Worm (Caenorhabditis elegans) whole organism, L1 larva: ENCODE results near the gene hmg-4.

ENCODE experiments used
- C04F5.9 ChIP-seq: sonication (generic microtip); optimal IDR thresholded peaks from 2 replicates; lab custom pipeline; 2016; ENCODE audit warnings: missing genetic modification characterization, missing compliant biosample characterization
- C16A3.4 ChIP-seq: fragments of 150-350 bp; optimal IDR thresholded peaks from 2 replicates; lab custom pipeline; 2014; ENCODE audit warnings: missing biosample characterization, missing genetic modification characterization
- F16B12.6 ChIP-seq: fragments of 150-350 bp; optimal IDR thresholded peaks from 2 replicates; lab custom pipeline; 2014; ENCODE audit warnings: missing biosample characterization, missing genetic modification characterization
- aha-1 ChIP-seq: fragments of 150-350 bp; optimal IDR thresholded peaks from 2 replicates; lab custom pipeline; 2014; ENCODE audit warnings: missing biosample characterization, missing genetic modification characterization
- aly-2 ChIP-seq: fragments of 150-350 bp; optimal IDR thresholded peaks from 2 replicates; lab custom pipeline; 2014; ENCODE audit warnings: missing biosample characterization, missing genetic modification characterization
- ceh-63 ChIP-seq: fragments of 200-800 bp; sonication (Bioruptor generic); optimal IDR thresholded peaks from 2 replicates; lab custom pipeline; 2018; ENCODE audit warnings: mild to moderate bottlenecking, missing genetic modification characterization, missing compliant biosample characterization
- ceh-8 ChIP-seq: fragments of 200-800 bp; sonication (Bioruptor generic); optimal IDR thresholded peaks from 2 replicates; lab custom pipeline; 2018; ENCODE audit warnings: mild to moderate bottlenecking, missing genetic modification characterization, moderate library complexity, missing compliant biosample characterization
- ceh-82 ChIP-seq, 3 experiments: fragments of 150-350 bp in 1 of 3; sonication (generic microtip) in 2 of 3; optimal IDR thresholded peaks; 2 replicates each; lab custom pipeline; 2014 to 2017; ENCODE audit warnings: missing biosample characterization in 3 of 3, missing genetic modification characterization in 3 of 3
- ceh-88 ChIP-seq: fragments of 200-800 bp; sonication (Bioruptor generic); IDR thresholded peaks from 2 replicates; pipeline ENCODE4 v1.3.6; 2022; ENCODE audit warnings: missing genetic modification characterization, missing compliant biosample characterization
- ceh-90 ChIP-seq: sonication (generic microtip); optimal IDR thresholded peaks from 2 replicates; lab custom pipeline; 2016; ENCODE audit warnings: missing genetic modification characterization, missing compliant biosample characterization
- ces-1 ChIP-seq: fragments of 150-350 bp; optimal IDR thresholded peaks from 2 replicates; lab custom pipeline; 2014; ENCODE audit warnings: missing biosample characterization, missing genetic modification reagents, missing genetic modification characterization
- dsc-1 ChIP-seq: sonication (generic microtip); optimal IDR thresholded peaks from 2 replicates; lab custom pipeline; 2016; ENCODE audit warnings: mild to moderate bottlenecking, missing genetic modification characterization, missing compliant biosample characterization
- efl-1 ChIP-seq, 4 experiments: fragments of 150-350 bp; optimal IDR thresholded peaks in 3 of 4; peaks in 1 of 4; 1 replicate in 1 of 4; 2 replicates in 3 of 4; lab custom pipeline; 2014; ENCODE audit warnings: missing biosample characterization in 2 of 4, missing genetic modification characterization in 2 of 4, missing genetic modification reagents in 2 of 4
- egl-27 ChIP-seq, 2 experiments: fragments of 150-350 bp in 1 of 2; sonication (generic microtip); optimal IDR thresholded peaks; 3 replicates each; lab custom pipeline; 2017 to 2018; ENCODE audit warnings: missing biosample characterization in 2 of 2, missing genetic modification characterization in 2 of 2, missing genetic modification reagents in 2 of 2
- elt-2 ChIP-seq: sonication (generic microtip); optimal IDR thresholded peaks from 2 replicates; lab custom pipeline; 2016; ENCODE audit warnings: missing genetic modification characterization, mild to moderate bottlenecking, inconsistent platforms, missing compliant biosample characterization, missing genetic modification reagents
- ets-5 ChIP-seq: fragments of 200-800 bp; sonication (Bioruptor generic); IDR thresholded peaks from 2 replicates; pipeline ENCODE4 v1.3.6; 2022; ENCODE audit warnings: missing genetic modification characterization, missing compliant biosample characterization
- fkh-4 ChIP-seq: sonication (generic microtip); optimal IDR thresholded peaks from 2 replicates; lab custom pipeline; 2016; ENCODE audit warnings: missing compliant biosample characterization, missing genetic modification characterization, borderline replicate concordance
- fkh-8 ChIP-seq: sonication (generic microtip); optimal IDR thresholded peaks from 2 replicates; lab custom pipeline; 2016; ENCODE audit warnings: mild to moderate bottlenecking, missing genetic modification characterization, missing compliant biosample characterization
- grh-1 ChIP-seq: fragments of 200-800 bp; sonication (Bioruptor generic); IDR thresholded peaks from 2 replicates; pipeline ENCODE4 v1.3.6; 2022; ENCODE audit warnings: missing genetic modification reagents, missing genetic modification characterization, missing compliant biosample characterization
- hlh-17 ChIP-seq: fragments of 200-800 bp; sonication (Bioruptor generic); optimal IDR thresholded peaks from 2 replicates; lab custom pipeline; 2018; ENCODE audit warnings: missing genetic modification characterization, mild to moderate bottlenecking, missing compliant biosample characterization, moderate library complexity, borderline replicate concordance
- hpl-2 ChIP-seq: fragments of 150-350 bp; optimal IDR thresholded peaks from 2 replicates; lab custom pipeline; 2014; ENCODE audit warnings: missing biosample characterization, missing genetic modification reagents, missing genetic modification characterization
- irx-1 ChIP-seq: sonication (generic microtip); optimal IDR thresholded peaks from 2 replicates; lab custom pipeline; 2016; ENCODE audit warnings: missing genetic modification characterization, missing compliant biosample characterization
- lin-14 ChIP-seq: fragments of 200-800 bp; sonication (Bioruptor generic); optimal IDR thresholded peaks from 2 replicates; lab custom pipeline; 2018; ENCODE audit warnings: mild to moderate bottlenecking, missing genetic modification characterization, moderate library complexity, missing compliant biosample characterization
- lin-15B ChIP-seq: fragments of 150-350 bp; sonication (generic microtip); optimal IDR thresholded peaks from 3 replicates; lab custom pipeline; 2014; ENCODE audit warnings: missing biosample characterization, missing genetic modification characterization
- lin-35 ChIP-seq, 2 experiments: fragments of 150-350 bp; optimal IDR thresholded peaks; 2 replicates each; lab custom pipeline; 2014; ENCODE audit warnings: missing biosample characterization in 2 of 2, missing genetic modification characterization in 2 of 2, missing genetic modification reagents in 2 of 2
- lir-3 ChIP-seq: sonication (generic microtip); optimal IDR thresholded peaks from 2 replicates; lab custom pipeline; 2016; ENCODE audit warnings: mild to moderate bottlenecking, missing genetic modification characterization, moderate library complexity, missing compliant biosample characterization; ENCODE audit not compliant: poor library complexity
- mab-9 ChIP-seq: fragments of 200-800 bp; sonication (Bioruptor generic); IDR thresholded peaks from 2 replicates; pipeline ENCODE4 v1.3.6; 2022; ENCODE audit warnings: missing genetic modification reagents, missing genetic modification characterization, missing compliant biosample characterization
- mdl-1 ChIP-seq, 2 experiments: fragments of 150-350 bp; optimal IDR thresholded peaks; 2 replicates each; lab custom pipeline; 2014 to 2017; ENCODE audit warnings: missing biosample characterization in 2 of 2, missing genetic modification characterization in 2 of 2, inconsistent platforms in 1 of 2
- nhr-12 ChIP-seq: sonication (generic microtip); optimal IDR thresholded peaks from 2 replicates; lab custom pipeline; 2017; ENCODE audit warnings: missing biosample characterization, missing genetic modification characterization
- nhr-19 ChIP-seq: fragments of 200-800 bp; sonication (Bioruptor generic); conservative IDR thresholded peaks from 2 replicates; pipeline ENCODE4 v1.3.6; 2022; ENCODE audit warnings: missing genetic modification characterization, missing compliant biosample characterization
- nhr-237 ChIP-seq: fragments of 150-350 bp; optimal IDR thresholded peaks from 2 replicates; lab custom pipeline; 2014; ENCODE audit warnings: missing biosample characterization, missing genetic modification characterization
- nhr-28 ChIP-seq: fragments of 150-350 bp; optimal IDR thresholded peaks from 2 replicates; lab custom pipeline; 2014; ENCODE audit warnings: missing biosample characterization, missing genetic modification characterization
- nhr-47 ChIP-seq: sonication (generic microtip); optimal IDR thresholded peaks from 2 replicates; lab custom pipeline; 2016; ENCODE audit warnings: mild to moderate bottlenecking, missing genetic modification characterization, moderate library complexity, missing compliant biosample characterization
- nhr-71 ChIP-seq: sonication (generic microtip); optimal IDR thresholded peaks from 2 replicates; lab custom pipeline; 2016; ENCODE audit warnings: mild to moderate bottlenecking, missing genetic modification characterization, moderate library complexity, missing compliant biosample characterization
- nhr-77 ChIP-seq: fragments of 150-350 bp; optimal IDR thresholded peaks from 2 replicates; lab custom pipeline; 2014; ENCODE audit warnings: missing biosample characterization, missing genetic modification characterization
- nhr-84 ChIP-seq: sonication (generic microtip); optimal IDR thresholded peaks from 2 replicates; lab custom pipeline; 2017; ENCODE audit warnings: missing biosample characterization, missing genetic modification characterization
- nhr-85 ChIP-seq: sonication (generic microtip); peaks from one replicate; lab custom pipeline; 2016; ENCODE audit warnings: missing genetic modification characterization, inconsistent platforms, missing compliant biosample characterization
- nhr-90 ChIP-seq: sonication (generic microtip); optimal IDR thresholded peaks from 2 replicates; lab custom pipeline; 2016; ENCODE audit warnings: mild to moderate bottlenecking, missing genetic modification characterization, missing compliant biosample characterization; ENCODE audit not compliant: poor library complexity
- rnt-1 ChIP-seq: sonication (generic microtip); optimal IDR thresholded peaks from 2 replicates; lab custom pipeline; 2016; ENCODE audit warnings: mild to moderate bottlenecking, missing genetic modification characterization, moderate library complexity, missing compliant biosample characterization
- skn-1 ChIP-seq: fragments of 150-350 bp; optimal IDR thresholded peaks from 2 replicates; lab custom pipeline; 2014; ENCODE audit warnings: missing biosample characterization, missing genetic modification characterization
- snu-23 ChIP-seq: sonication (generic microtip); optimal IDR thresholded peaks from 2 replicates; lab custom pipeline; 2016; ENCODE audit warnings: missing genetic modification characterization, missing compliant biosample characterization
- sox-4 ChIP-seq: sonication (generic microtip); optimal IDR thresholded peaks from 2 replicates; lab custom pipeline; 2016; ENCODE audit warnings: missing genetic modification characterization, missing compliant biosample characterization
- sptf-1 ChIP-seq: fragments of 150-350 bp; optimal IDR thresholded peaks from 2 replicates; lab custom pipeline; 2014; ENCODE audit warnings: missing biosample characterization, missing genetic modification characterization
- sup-37 ChIP-seq: fragments of 200-800 bp; sonication (Bioruptor generic); optimal IDR thresholded peaks from 2 replicates; lab custom pipeline; 2018; ENCODE audit warnings: mild to moderate bottlenecking, missing genetic modification characterization, missing compliant biosample characterization
- swsn-7 ChIP-seq: sonication (generic microtip); optimal IDR thresholded peaks from 2 replicates; lab custom pipeline; 2016; ENCODE audit warnings: missing genetic modification characterization, missing compliant biosample characterization
- tbx-2 ChIP-seq: sonication (generic microtip); optimal IDR thresholded peaks from 2 replicates; lab custom pipeline; 2016; ENCODE audit warnings: missing genetic modification characterization, missing compliant biosample characterization
- unc-86 ChIP-seq: sonication (generic microtip); optimal IDR thresholded peaks from 2 replicates; lab custom pipeline; 2016; ENCODE audit warnings: missing genetic modification characterization, missing compliant biosample characterization
- unc-98 ChIP-seq: fragments of 200-800 bp; sonication (Bioruptor generic); IDR thresholded peaks from 2 replicates; pipeline ENCODE4 v1.3.6; 2022; ENCODE audit warnings: missing genetic modification characterization, missing compliant biosample characterization
- xbp-1 ChIP-seq: sonication (generic microtip); optimal IDR thresholded peaks from 2 replicates; lab custom pipeline; 2016; ENCODE audit warnings: missing genetic modification characterization, missing compliant biosample characterization
- zag-1 ChIP-seq: fragments of 150-350 bp; optimal IDR thresholded peaks from 2 replicates; lab custom pipeline; 2014; ENCODE audit warnings: missing biosample characterization, missing genetic modification characterization
- zip-4 ChIP-seq: fragments of 200-800 bp; sonication (Bioruptor generic); optimal IDR thresholded peaks from 2 replicates; lab custom pipeline; 2018; ENCODE audit warnings: mild to moderate bottlenecking, missing genetic modification characterization, moderate library complexity, missing compliant biosample characterization
- ztf-11 ChIP-seq, 2 experiments: sonication (generic microtip); optimal IDR thresholded peaks; 2 replicates each; lab custom pipeline; 2016 to 2017; ENCODE audit warnings: missing genetic modification characterization in 2 of 2, missing biosample characterization in 1 of 2, missing compliant biosample characterization in 1 of 2
- ztf-4 ChIP-seq: fragments of 150-350 bp; optimal IDR thresholded peaks from 2 replicates; lab custom pipeline; 2014; ENCODE audit warnings: missing biosample characterization, missing genetic modification characterization

hmg-4 gene

DNA sequence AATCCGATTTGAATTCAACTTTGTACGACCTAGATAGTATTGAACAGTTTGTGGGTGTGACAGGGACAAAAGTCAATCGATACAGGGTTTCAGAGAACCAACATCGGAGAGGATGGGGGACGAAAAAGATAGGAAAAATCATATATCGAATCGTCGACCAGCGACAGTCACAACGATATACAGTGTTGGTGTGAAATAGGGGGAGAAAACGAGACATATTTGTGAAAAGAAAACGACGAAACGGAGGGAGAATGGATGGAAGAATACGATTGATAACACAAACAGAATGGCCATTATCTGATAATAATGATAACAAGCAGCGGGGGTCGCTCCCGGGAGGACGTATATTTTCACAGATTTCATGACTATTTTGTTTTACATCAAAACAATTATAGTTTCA is 6.0 kb downstream of the hmg-4 start (continued):
- TF ChIP-seq nhr-28, result no peak
- TF ChIP-seq C04F5.9 (tag; lab: Kevin White, UChicago), result no peak
- no peak for TF ChIP-seq lir-3
- no peak for TF ChIP-seq ceh-82 (tag; optimal IDR thresholded peaks at IDR 0.05; lab: Kevin White, UChicago)
- no peak for TF ChIP-seq nhr-12 (tag; lab: Kevin White, UChicago)
- no peak for TF ChIP-seq xbp-1 (tag; lab: Kevin White, UChicago)
- no peak for TF ChIP-seq ets-5
- no peak for TF ChIP-seq efl-1 (optimal IDR thresholded peaks at IDR 0.05; lab: Kevin White, UChicago)
- TF ChIP-seq efl-1 (GFP tag; optimal IDR thresholded peaks at IDR 0.05 in 1 of 2; lab: Kevin White, UChicago), result no peak
- no peak for TF ChIP-seq unc-98 (GFP tag; lab: Robert Waterston, UW)
- TF ChIP-seq ceh-90 (tag; lab: Kevin White, UChicago), result no peak
- peak in 1 of 2 experiments; percentile 37 for TF ChIP-seq mdl-1 (tag; optimal IDR thresholded peaks at IDR 0.05; lab: Kevin White, UChicago)
- no peak for TF ChIP-seq nhr-84 (tag; lab: Kevin White, UChicago)
- TF ChIP-seq nhr-77, result no peak
- peak; percentile 1 for TF ChIP-seq tbx-2 (tag; lab: Kevin White, UChicago)
- no peak for TF ChIP-seq ceh-88 (GFP tag; lab: Robert Waterston, UW)
- no peak for TF ChIP-seq dsc-1 (tag; lab: Kevin White, UChicago)
- no peak for TF ChIP-seq rnt-1 (tag; lab: Kevin White, UChicago)
- no peak for TF ChIP-seq zip-4 (GFP tag; lab: Kevin White, UChicago)
- TF ChIP-seq nhr-85 (tag; lab: Kevin White, UChicago), result no peak
- no peak for TF ChIP-seq sox-4 (tag; lab: Kevin White, UChicago)
- TF ChIP-seq hlh-17 (GFP tag; lab: Kevin White, UChicago), result no peak
- TF ChIP-seq F16B12.6, result no peak
- peak; percentile 63 for TF ChIP-seq elt-2 (tag; lab: Kevin White, UChicago)
- no peak for TF ChIP-seq fkh-8 (tag; lab: Kevin White, UChicago)
- TF ChIP-seq skn-1 (tag; lab: Kevin White, UChicago), result no peak
- no peak for TF ChIP-seq nhr-237 (tag; lab: Kevin White, UChicago)
- TF ChIP-seq sptf-1 (tag; lab: Kevin White, UChicago), result no peak
- TF ChIP-seq lin-35 (GFP tag; optimal IDR thresholded peaks at IDR 0.05; lab: Kevin White, UChicago), result peak in 1 of 2 experiments; percentile 58
- TF ChIP-seq C16A3.4, result peak; percentile 12
- TF ChIP-seq hpl-2 (GFP tag; lab: Kevin White, UChicago), result no peak
- no peak for TF ChIP-seq nhr-47 (tag; lab: Kevin White, UChicago)
- peak; percentile 48 for TF ChIP-seq snu-23 (GFP tag; lab: Kevin White, UChicago)
- TF ChIP-seq unc-86 (tag; lab: Kevin White, UChicago), result no peak
- TF ChIP-seq sup-37 (GFP tag; lab: Kevin White, UChicago), result no peak
- no peak for TF ChIP-seq mab-9 (GFP tag; lab: Robert Waterston, UW)
- peak; percentile 53 for TF ChIP-seq lin-14
- TF ChIP-seq irx-1, result no peak
- no peak for TF ChIP-seq lin-15B
- TF ChIP-seq swsn-7, result no peak
- peak; percentile 39 for TF ChIP-seq nhr-90
- no peak for TF ChIP-seq ceh-63
- TF ChIP-seq aha-1, result no peak
- 0 out of 2 replicates have a peak, but pooled peaks have one; percentile 9 for TF ChIP-seq grh-1 (GFP tag; lab: Robert Waterston, UW)
- no peak for TF ChIP-seq egl-27 (tag; optimal IDR thresholded peaks at IDR 0.05; lab: Kevin White, UChicago)
- TF ChIP-seq zag-1 (tag; lab: Kevin White, UChicago), result no peak
- peak; percentile 27; the same call in 1 of the 2 replicates for TF ChIP-seq nhr-19
- TF ChIP-seq ceh-8, result no peak
- no peak for TF ChIP-seq ces-1
- no peak for TF ChIP-seq ztf-11 (tag; optimal IDR thresholded peaks at IDR 0.05; lab: Kevin White, UChicago)
- no peak for TF ChIP-seq fkh-4
- TF ChIP-seq nhr-71 (tag; lab: Kevin White, UChicago), result peak; percentile 52
- no peak for TF ChIP-seq aly-2 (tag; lab: Kevin White, UChicago)
- no peak for TF ChIP-seq ztf-4
